Worm (Caenorhabditis elegans) whole organism, L3 larva: ENCODE results near the gene cyp-31A5.
"Not testable (repeated sequence)": the region's sequence is repeated elsewhere in the genome, so short reads cannot be mapped to it uniquely, and the experiment has no call there.

ENCODE experiments used
- eor-1 ChIP-seq, 2 experiments: fragments of 150-350 bp; optimal IDR thresholded peaks; 2 replicates each; lab custom pipeline; 2014 to 2018; ENCODE audit warnings: missing biosample characterization in 2 of 2, missing genetic modification characterization in 2 of 2
- lin-15B ChIP-seq: fragments of 150-350 bp; optimal IDR thresholded peaks from 2 replicates; lab custom pipeline; 2014; ENCODE audit warnings: missing biosample characterization, missing genetic modification characterization
- nfya-1 ChIP-seq: sonication (generic microtip); optimal IDR thresholded peaks from 2 replicates; lab custom pipeline; 2017; ENCODE audit warnings: missing genetic modification characterization, mild to moderate bottlenecking, missing compliant biosample characterization, antibody characterized with exemption, moderate library complexity; ENCODE audit not compliant: insufficient read depth
- nhr-23 ChIP-seq: fragments of 150-350 bp; optimal IDR thresholded peaks from 2 replicates; lab custom pipeline; 2014; ENCODE audit warnings: missing biosample characterization, missing genetic modification reagents, missing genetic modification characterization
- nhr-237 ChIP-seq: fragments of 150-350 bp; optimal IDR thresholded peaks from 2 replicates; lab custom pipeline; 2014; ENCODE audit warnings: missing biosample characterization, missing genetic modification characterization
- nhr-25 ChIP-seq: sonication (generic microtip); optimal IDR thresholded peaks from 2 replicates; lab custom pipeline; 2017; ENCODE audit warnings: missing biosample characterization, missing genetic modification characterization
- skn-1 ChIP-seq: fragments of 150-350 bp; optimal IDR thresholded peaks from 2 replicates; lab custom pipeline; 2014; ENCODE audit warnings: missing biosample characterization, missing genetic modification characterization
- unc-62 ChIP-seq: fragments of 150-350 bp; sonication (generic microtip); optimal IDR thresholded peaks from 4 replicates; lab custom pipeline; 2014; ENCODE audit warnings: missing biosample characterization, missing genetic modification reagents, missing genetic modification characterization
- ztf-11 ChIP-seq: fragments of 150-350 bp; optimal IDR thresholded peaks from 2 replicates; lab custom pipeline; 2014; ENCODE audit warnings: missing biosample characterization, missing genetic modification characterization

DNA sequence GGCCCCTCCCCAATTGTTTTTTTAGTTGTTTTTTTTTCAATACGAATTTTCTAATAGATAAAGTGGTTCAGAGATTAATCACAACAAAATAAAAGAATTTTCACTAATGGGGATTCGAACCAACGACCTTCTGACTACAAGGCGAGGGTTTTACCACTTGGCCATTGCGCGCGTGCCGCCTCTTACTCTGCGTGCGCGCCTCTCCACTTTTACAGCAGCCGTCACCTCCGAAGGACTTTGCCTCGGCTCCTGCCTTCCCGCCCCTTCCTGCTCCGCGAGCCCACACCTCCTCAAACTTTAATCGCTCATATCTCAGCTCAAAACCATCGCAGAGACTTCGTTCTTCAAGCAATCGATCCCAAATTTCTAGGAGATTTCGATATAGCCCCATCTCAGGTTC lies 29.0 kb downstream of the cyp-31A5 start:
- not testable (repeated sequence) for TF ChIP-seq nhr-25 (tag; lab: Kevin White, UChicago); eor-1 (tag; optimal IDR thresholded peaks at IDR 0.05; lab: Kevin White, UChicago); skn-1; nhr-23; unc-62; lin-15B (tag; lab: Kevin White, UChicago); nhr-237 (tag; lab: Kevin White, UChicago); nfya-1 (tag; lab: Kevin White, UChicago); ztf-11 (tag; lab: Kevin White, UChicago)
